Worm (Caenorhabditis elegans) whole organism, midembryonic: ENCODE data around the gene BE10.5.

Experiments used
- T22C8.4 ChIP-seq: fragments of 200-800 bp; sonication (Bioruptor generic); IDR thresholded peaks from 2 replicates; pipeline ENCODE4 v1.3.6; 2022; ENCODE audit warnings: missing genetic modification characterization, missing compliant biosample characterization
- cog-1 ChIP-seq: sonication (generic microtip); optimal IDR thresholded peaks from 2 replicates; lab custom pipeline; 2016; ENCODE audit warnings: missing genetic modification characterization, missing compliant biosample characterization
- flt-1 ChIP-seq: fragments of 200-800 bp; sonication (Bioruptor generic); IDR thresholded peaks from 2 replicates; pipeline ENCODE4 v1.3.6; 2022; ENCODE audit warnings: missing genetic modification characterization, missing compliant biosample characterization
- klf-2 ChIP-seq: fragments of 200-800 bp; sonication (Bioruptor generic); conservative IDR thresholded peaks from 2 replicates; pipeline ENCODE4 v1.3.6; 2022; ENCODE audit warnings: missing genetic modification reagents, missing genetic modification characterization, missing compliant biosample characterization
- med-1 ChIP-seq: sonication (generic microtip); optimal IDR thresholded peaks from 2 replicates; lab custom pipeline; 2017; ENCODE audit warnings: missing genetic modification characterization, mild to moderate bottlenecking, missing compliant biosample characterization, antibody characterized with exemption, missing genetic modification reagents; ENCODE audit not compliant: insufficient read depth
- ref-1 ChIP-seq: fragments of 200-800 bp; sonication (Bioruptor generic); conservative IDR thresholded peaks from 2 replicates; pipeline ENCODE4 v1.3.6; 2022; ENCODE audit warnings: missing genetic modification reagents, missing genetic modification characterization, missing compliant biosample characterization
- tab-1 ChIP-seq: fragments of 200-800 bp; sonication (Bioruptor generic); IDR thresholded peaks from 2 replicates; pipeline ENCODE4 v1.3.6; 2022; ENCODE audit warnings: missing genetic modification characterization, missing compliant biosample characterization
- ztf-23 ChIP-seq: fragments of 200-800 bp; sonication (Bioruptor generic); IDR thresholded peaks from 2 replicates; pipeline ENCODE4 v1.3.6; 2022; ENCODE audit warnings: missing genetic modification reagents, missing genetic modification characterization, missing compliant biosample characterization
- ztf-29 ChIP-seq: fragments of 200-800 bp; sonication (Bioruptor generic); IDR thresholded peaks from 2 replicates; pipeline ENCODE4 v1.3.6; 2022; ENCODE audit warnings: missing genetic modification reagents, missing genetic modification characterization, missing compliant biosample characterization

The BE10.5 gene

ce11 chrIII:12806712-12807111, at the start of gene BE10.5:
Gene BE10.5 (minus strand): TSS chrIII:12806812.
- TF ChIP-seq med-1 (GFP tag; lab: Kevin White, UChicago), result no peak
- TF ChIP-seq ref-1 (GFP tag; lab: Robert Waterston, UW), result no peak
- no peak for TF ChIP-seq ztf-29
- TF ChIP-seq cog-1 (tag; lab: Kevin White, UChicago), result no peak
- no peak for TF ChIP-seq ztf-23 (GFP tag; lab: Robert Waterston, UW)
- TF ChIP-seq tab-1 (GFP tag; lab: Robert Waterston, UW), result no peak
- TF ChIP-seq flt-1 (GFP tag; lab: Robert Waterston, UW), result no peak
- no peak for TF ChIP-seq klf-2 (GFP tag; lab: Robert Waterston, UW)
- TF ChIP-seq T22C8.4 (GFP tag; lab: Robert Waterston, UW), result no peak

- no peak for TF ChIP-seq tab-1 (GFP tag; lab: Robert Waterston, UW)
- no peak for TF ChIP-seq cog-1 (tag; lab: Kevin White, UChicago)
- TF ChIP-seq ref-1 (GFP tag; lab: Robert Waterston, UW), result no peak
- TF ChIP-seq ztf-29, result no peak
These were observed 48.8 kb upstream of the BE10.5 start, which contains the start of gene Y37D8A.5 for ce11 chrIII:12855394-12855793. Gene Y37D8A.5 (minus strand): TSS chrIII:12855494.

- TF ChIP-seq klf-2 (GFP tag; lab: Robert Waterston, UW), result no peak
These were observed 44.4 kb upstream of the BE10.5 start for ce11 chrIII:12851034-12851433.

- TF ChIP-seq klf-2 (GFP tag; lab: Robert Waterston, UW) (no peak), ztf-23 (GFP tag; lab: Robert Waterston, UW) (no peak), flt-1 (GFP tag; lab: Robert Waterston, UW) (no peak), cog-1 (tag; lab: Kevin White, UChicago) (no peak), med-1 (GFP tag; lab: Kevin White, UChicago) (no peak), tab-1 (GFP tag; lab: Robert Waterston, UW) (no peak), ref-1 (GFP tag; lab: Robert Waterston, UW) (no peak), T22C8.4 (GFP tag; lab: Robert Waterston, UW) (no peak), ztf-29 (no peak)
These were observed 43.1 kb upstream of the BE10.5 start for ce11 chrIII:12849691-12850090.

- TF ChIP-seq ref-1 (GFP tag; lab: Robert Waterston, UW) (no peak), med-1 (GFP tag; lab: Kevin White, UChicago) (no peak), T22C8.4 (GFP tag; lab: Robert Waterston, UW) (no peak), ztf-23 (GFP tag; lab: Robert Waterston, UW) (no peak), tab-1 (GFP tag; lab: Robert Waterston, UW) (no peak), flt-1 (GFP tag; lab: Robert Waterston, UW) (no peak), cog-1 (tag; lab: Kevin White, UChicago) (no peak), klf-2 (GFP tag; lab: Robert Waterston, UW) (no peak), ztf-29 (no peak)
These were observed 42.5 kb upstream of the BE10.5 start for ce11 chrIII:12848981-12849589.

ce11 chrIII:12847623-12848022, 41.0 kb upstream of the BE10.5 start:
- no peak for TF ChIP-seq ztf-23 (GFP tag; lab: Robert Waterston, UW)
- TF ChIP-seq med-1 (GFP tag; lab: Kevin White, UChicago), result no peak
- no peak for TF ChIP-seq ref-1 (GFP tag; lab: Robert Waterston, UW)
- no peak for TF ChIP-seq klf-2 (GFP tag; lab: Robert Waterston, UW)
- TF ChIP-seq ztf-29, result no peak
- TF ChIP-seq tab-1 (GFP tag; lab: Robert Waterston, UW), result no peak
- TF ChIP-seq T22C8.4 (GFP tag; lab: Robert Waterston, UW), result no peak
- no peak for TF ChIP-seq flt-1 (GFP tag; lab: Robert Waterston, UW)
- TF ChIP-seq cog-1 (tag; lab: Kevin White, UChicago), result no peak

ce11 chrIII:12842858-12843257, 36.2 kb upstream of the BE10.5 start:
- TF ChIP-seq ztf-23 (GFP tag; lab: Robert Waterston, UW), result no peak
- TF ChIP-seq T22C8.4 (GFP tag; lab: Robert Waterston, UW), result no peak
- no peak for TF ChIP-seq tab-1 (GFP tag; lab: Robert Waterston, UW)
- no peak for TF ChIP-seq ref-1 (GFP tag; lab: Robert Waterston, UW)
- TF ChIP-seq ztf-29, result no peak
- no peak for TF ChIP-seq cog-1 (tag; lab: Kevin White, UChicago)
- no peak for TF ChIP-seq med-1 (GFP tag; lab: Kevin White, UChicago)
- no peak for TF ChIP-seq klf-2 (GFP tag; lab: Robert Waterston, UW)
- no peak for TF ChIP-seq flt-1 (GFP tag; lab: Robert Waterston, UW)

- no peak for TF ChIP-seq T22C8.4 (GFP tag; lab: Robert Waterston, UW)
- no peak for TF ChIP-seq tab-1 (GFP tag; lab: Robert Waterston, UW)
- no peak for TF ChIP-seq ref-1 (GFP tag; lab: Robert Waterston, UW)
- no peak for TF ChIP-seq ztf-29
- no peak for TF ChIP-seq cog-1 (tag; lab: Kevin White, UChicago)
- TF ChIP-seq klf-2 (GFP tag; lab: Robert Waterston, UW), result no peak
- no peak for TF ChIP-seq flt-1 (GFP tag; lab: Robert Waterston, UW)
- TF ChIP-seq med-1 (GFP tag; lab: Kevin White, UChicago), result no peak
- no peak for TF ChIP-seq ztf-23 (GFP tag; lab: Robert Waterston, UW)
These were observed 34.7 kb upstream of the BE10.5 start for ce11 chrIII:12841328-12841727.

- TF ChIP-seq klf-2 (GFP tag; lab: Robert Waterston, UW) (no peak), cog-1 (tag; lab: Kevin White, UChicago) (no peak), ztf-29 (no peak), tab-1 (GFP tag; lab: Robert Waterston, UW) (no peak), T22C8.4 (GFP tag; lab: Robert Waterston, UW) (no peak), ref-1 (GFP tag; lab: Robert Waterston, UW) (no peak), med-1 (GFP tag; lab: Kevin White, UChicago) (no peak), ztf-23 (GFP tag; lab: Robert Waterston, UW) (no peak), flt-1 (GFP tag; lab: Robert Waterston, UW) (no peak)
These were observed 33.6 kb upstream of the BE10.5 start for ce11 chrIII:12840204-12840603.
